Fruit fly (Drosophila melanogaster): ENCODE data around the gene Naglu.

Naglu gene

DNA sequence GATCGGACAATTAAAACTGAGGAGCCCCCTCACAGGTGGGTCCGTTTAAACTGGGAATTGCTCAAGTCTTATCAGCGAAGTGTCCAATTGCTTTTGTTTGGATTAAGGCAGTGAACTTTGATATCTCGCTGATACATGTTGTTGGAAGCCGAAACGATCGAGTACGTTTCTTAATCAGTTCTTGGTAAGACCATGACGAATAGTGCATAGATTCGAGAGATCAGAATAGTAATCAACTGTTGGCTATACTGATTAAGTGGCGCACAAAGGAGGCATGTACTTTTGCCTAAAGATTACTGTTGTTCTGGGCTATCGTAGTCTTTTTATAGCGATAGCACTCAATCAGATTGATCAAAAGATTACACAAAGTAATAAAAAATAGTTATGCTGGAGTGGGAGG lies 39.8 kb upstream of the Naglu start (continued):
- TF ChIP-seq Oaz (GFP tag; IDR thresholded peaks at IDR 0.05): no peak
- TF ChIP-seq CG32767 (GFP tag; IDR thresholded peaks at IDR 0.05): no peak
- no peak for TF ChIP-seq sob (GFP tag; IDR thresholded peaks at IDR 0.05)
- peak; percentile 98 for TF ChIP-seq exex (tag; optimal IDR thresholded peaks at IDR 0.05)
- TF ChIP-seq phol (tag; optimal IDR thresholded peaks at IDR 0.05): no peak
- TF ChIP-seq Ada2b (GFP tag; IDR thresholded peaks at IDR 0.05): no peak
- TF ChIP-seq CG6683 (GFP tag; optimal IDR thresholded peaks at IDR 0.05): no peak
- TF ChIP-seq Poxn (GFP tag; IDR thresholded peaks at IDR 0.05): no peak
- no peak for TF ChIP-seq Dll (GFP tag; IDR thresholded peaks at IDR 0.05; ENCODE audit: partially characterized antibody)
- no peak for TF ChIP-seq CG4328 (GFP tag; optimal IDR thresholded peaks at IDR 0.05)
- no peak for TF ChIP-seq mld (GFP tag; IDR thresholded peaks at IDR 0.05; ENCODE audit: partially characterized antibody)
- TF ChIP-seq CG4854 (GFP tag; optimal IDR thresholded peaks at IDR 0.05): no peak
- peak; percentile 51 for TF ChIP-seq CG10543 (GFP tag; optimal IDR thresholded peaks at IDR 0.05)
- no peak for TF ChIP-seq eyg (GFP tag; optimal IDR thresholded peaks at IDR 0.05)
- TF ChIP-seq CG13775 (GFP tag; optimal IDR thresholded peaks at IDR 0.05): no peak
- TF ChIP-seq CG2712 (tag; optimal IDR thresholded peaks at IDR 0.05): no peak
- TF ChIP-seq ind (GFP tag; optimal IDR thresholded peaks at IDR 0.05): no peak
- 0 out of 2 replicates have a peak, but pooled peaks have one; percentile 6 for TF ChIP-seq stc (GFP tag; IDR thresholded peaks at IDR 0.05)
- TF ChIP-seq mirr (GFP tag; optimal IDR thresholded peaks at IDR 0.05): peak; percentile 93
- no peak for TF ChIP-seq CG1602 (GFP tag; optimal IDR thresholded peaks at IDR 0.05)
- no peak for TF ChIP-seq CoRest (tag; optimal IDR thresholded peaks at IDR 0.05)
- 0 out of 4 replicates have a peak, but pooled peaks have one; percentile 63 for TF ChIP-seq chinmo (GFP tag; IDR thresholded peaks at IDR 0.05; ENCODE audit: partially characterized antibody)
- TF ChIP-seq klu (GFP tag; IDR thresholded peaks at IDR 0.05): no peak
- no peak for TF ChIP-seq Blimp-1 (GFP tag; optimal IDR thresholded peaks at IDR 0.05)
- no peak for TF ChIP-seq dmrt99B (tag; optimal IDR thresholded peaks at IDR 0.05)
- 0 out of 2 replicates have a peak, but pooled peaks have one; percentile 29 for TF ChIP-seq Atf6 (GFP tag; IDR thresholded peaks at IDR 0.05)
- no peak for TF ChIP-seq peb (GFP tag; IDR thresholded peaks at IDR 0.05)
- no peak for TF ChIP-seq CG16779 (GFP tag; IDR thresholded peaks at IDR 0.05)
- TF ChIP-seq gro (GFP tag; optimal IDR thresholded peaks at IDR 0.05): peak; percentile 57
- TF ChIP-seq ATbp (GFP tag; optimal IDR thresholded peaks at IDR 0.05): no peak
- TF ChIP-seq sug (tag; optimal IDR thresholded peaks at IDR 0.05): peak; percentile 99
- peak; percentile 83 for TF ChIP-seq CG34376 (GFP tag; optimal IDR thresholded peaks at IDR 0.05)
- TF ChIP-seq sna (GFP tag; IDR thresholded peaks at IDR 0.05; ENCODE audit: partially characterized antibody): no peak

DNA sequence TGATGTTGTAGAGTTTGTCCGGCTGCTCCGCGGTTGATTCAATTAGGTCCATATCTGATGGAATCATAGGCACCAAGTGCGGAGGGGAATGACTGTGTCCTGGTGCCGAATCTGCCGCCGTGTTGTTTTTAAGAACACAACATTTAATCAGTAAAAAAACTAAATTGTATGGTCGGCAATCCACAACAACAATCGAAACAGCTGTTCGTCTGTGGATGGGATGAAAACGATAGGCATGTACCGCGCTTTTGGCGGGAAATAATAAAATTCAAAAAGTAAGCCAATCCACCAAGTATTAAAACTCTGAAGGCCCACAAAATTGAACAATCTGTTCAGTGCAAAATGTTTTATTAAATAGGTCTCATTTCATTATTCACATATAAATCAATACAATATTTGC lies 37.7 kb upstream of the Naglu start, which contains the start of gene Aasdh:
Gene Aasdh (minus strand): TSS at position 219 of the 400 bp plus-strand sequence.
- TF ChIP-seq chinmo (GFP tag; IDR thresholded peaks at IDR 0.05; ENCODE audit: partially characterized antibody) (0 out of 4 replicates have a peak, but pooled peaks have one; percentile 27), CG11398 (GFP tag; optimal IDR thresholded peaks at IDR 0.05) (no peak), Optix (GFP tag; IDR thresholded peaks at IDR 0.05) (no peak), ab (GFP tag; optimal IDR thresholded peaks at IDR 0.05) (no peak), Dbx (GFP tag; IDR thresholded peaks at IDR 0.05) (no peak), Dref (GFP tag; IDR thresholded peaks at IDR 0.05) (peak; percentile 60), pzg (GFP tag; optimal IDR thresholded peaks at IDR 0.05) (peak; percentile 29), CG3065 (GFP tag; optimal IDR thresholded peaks at IDR 0.05) (no peak), CG14050 (GFP tag; IDR thresholded peaks at IDR 0.05) (no peak), CG2199 (GFP tag; IDR thresholded peaks at IDR 0.05) (no peak), Chrac-16 (GFP tag; optimal IDR thresholded peaks at IDR 0.05) (no peak), H2.0 (GFP tag; IDR thresholded peaks at IDR 0.05) (no peak), tap (tag; optimal IDR thresholded peaks at IDR 0.05) (no peak), Hey (tag; optimal IDR thresholded peaks at IDR 0.05) (no peak), Dad (GFP tag; optimal IDR thresholded peaks at IDR 0.05) (no peak), eyg (GFP tag; optimal IDR thresholded peaks at IDR 0.05) (no peak), Sry-δ (GFP tag; optimal IDR thresholded peaks at IDR 0.05) (peak; percentile 74), chif (GFP tag; optimal IDR thresholded peaks at IDR 0.05) (no peak), NfI (GFP tag; optimal IDR thresholded peaks at IDR 0.05) (no peak), sob (GFP tag; IDR thresholded peaks at IDR 0.05) (no peak), YL-1 (GFP tag; optimal IDR thresholded peaks at IDR 0.05) (no peak), Pdp1 (GFP tag; optimal IDR thresholded peaks at IDR 0.05) (no peak)

All from whole organism, embryonic.